Fruit fly (Drosophila melanogaster): ENCODE results near the gene Rbp1.

- TF ChIP-seq eg (GFP tag; IDR thresholded peaks at IDR 0.05): no peak
- no peak for TF ChIP-seq CG34406 (GFP tag; optimal IDR thresholded peaks at IDR 0.05)
- TF ChIP-seq Gug (GFP tag; IDR thresholded peaks at IDR 0.05): no peak
- TF ChIP-seq Blimp-1 (GFP tag; optimal IDR thresholded peaks at IDR 0.05): no peak
- TF ChIP-seq Lpt (GFP tag; optimal IDR thresholded peaks at IDR 0.05): no peak
- no peak for TF ChIP-seq Met (GFP tag; optimal IDR thresholded peaks at IDR 0.05)
- TF ChIP-seq CG6792 (GFP tag; optimal IDR thresholded peaks at IDR 0.05): no peak
- no peak for TF ChIP-seq Sox15 (GFP tag; optimal IDR thresholded peaks at IDR 0.05)
- no peak for TF ChIP-seq CG16779 (tag; optimal IDR thresholded peaks at IDR 0.05)
- no peak for TF ChIP-seq net (GFP tag; optimal IDR thresholded peaks at IDR 0.05)
- TF ChIP-seq CG9139 (GFP tag; optimal IDR thresholded peaks at IDR 0.05): no peak
- no peak for TF ChIP-seq CG6163 (GFP tag; IDR thresholded peaks at IDR 0.05)
- no peak for TF ChIP-seq CG6276 (GFP tag; optimal IDR thresholded peaks at IDR 0.05)
These were observed 8.4 kb downstream of the Rbp1 start, which contains the start of gene CG14687 for dm6 chr3R:10792604-10793003.

All from whole organism, prepupa.